Fruit fly (Drosophila melanogaster) whole organism, embryonic: ENCODE data around the gene Sf3b2.
A peak's percentile ranks its signal among the peaks of the same experiment; 100 is the strongest.

Experiments
- BEAF-32 ChIP-seq: fragments of 200-800 bp; sonication (Bioruptor generic); optimal IDR thresholded peaks from 3 replicates; lab custom pipeline; 2017; ENCODE audit warnings: missing biosample characterization, missing genetic modification characterization, mild to moderate bottlenecking, moderate library complexity, missing genetic modification reagents
- BtbVII ChIP-seq: fragments of 200-800 bp; sonication (Bioruptor generic); optimal IDR thresholded peaks from 3 replicates; lab custom pipeline; 2017; ENCODE audit warnings: missing biosample characterization, mild to moderate bottlenecking, missing genetic modification characterization
- Bteb2 ChIP-seq: fragments of 200-800 bp; sonication (Bioruptor generic); optimal IDR thresholded peaks from 2 replicates; lab custom pipeline; 2016; ENCODE audit warnings: missing biosample characterization, missing genetic modification characterization
- C15 ChIP-seq: fragments of 200-800 bp; sonication (Bioruptor generic); IDR thresholded peaks from 3 replicates; pipeline ENCODE4 v1.3.6; 2022; ENCODE audit warnings: missing biosample characterization, missing genetic modification characterization
- CG10267 ChIP-seq: fragments of 200-800 bp; sonication (Bioruptor generic); optimal IDR thresholded peaks from 2 replicates; lab custom pipeline; 2018; ENCODE audit warnings: missing biosample characterization, mild to moderate bottlenecking, missing genetic modification characterization, moderate library complexity
- CG12236 ChIP-seq: fragments of 200-800 bp; sonication (Bioruptor generic); optimal IDR thresholded peaks from 2 replicates; lab custom pipeline; 2016; ENCODE audit warnings: missing biosample characterization, missing genetic modification characterization
- CG12659 ChIP-seq: fragments of 200-800 bp; sonication (Bioruptor generic); optimal IDR thresholded peaks from 3 replicates; lab custom pipeline; 2017; ENCODE audit warnings: mild to moderate bottlenecking, missing biosample characterization, missing genetic modification reagents, missing genetic modification characterization
- CG13287 ChIP-seq: fragments of 200-800 bp; sonication (Bioruptor generic); IDR thresholded peaks from 2 replicates; pipeline ENCODE4 v1.3.6; 2022; ENCODE audit warnings: missing biosample characterization, missing genetic modification characterization; ENCODE audit not compliant: partially characterized antibody
- CG1647 ChIP-seq: fragments of 200-800 bp; sonication (Bioruptor generic); optimal IDR thresholded peaks from 3 replicates; lab custom pipeline; 2016; ENCODE audit warnings: missing biosample characterization, missing genetic modification characterization
- CG18764 ChIP-seq: fragments of 200-800 bp; sonication (Bioruptor generic); optimal IDR thresholded peaks from 3 replicates; lab custom pipeline; 2016; ENCODE audit warnings: missing biosample characterization, missing genetic modification characterization
- CG2129 ChIP-seq: fragments of 200-800 bp; sonication (Bioruptor generic); IDR thresholded peaks from 2 replicates; pipeline ENCODE4 v1.3.6; 2022; ENCODE audit warnings: missing biosample characterization, missing genetic modification characterization; ENCODE audit not compliant: partially characterized antibody
- CG33213 ChIP-seq: fragments of 200-800 bp; sonication (Bioruptor generic); optimal IDR thresholded peaks from 3 replicates; lab custom pipeline; 2016; ENCODE audit warnings: missing biosample characterization, missing genetic modification characterization
- CG34224 ChIP-seq: fragments of 200-800 bp; sonication (Bioruptor generic); IDR thresholded peaks from 3 replicates; pipeline ENCODE4 v1.3.6; 2022; ENCODE audit warnings: missing biosample characterization, missing genetic modification characterization; ENCODE audit not compliant: partially characterized antibody
- CG34422 ChIP-seq: fragments of 200-800 bp; sonication (Bioruptor generic); IDR thresholded peaks from 3 replicates; pipeline ENCODE4 v1.3.6; 2022; ENCODE audit warnings: missing biosample characterization, missing genetic modification characterization
- CG6254 ChIP-seq: fragments of 200-800 bp; sonication (Bioruptor generic); optimal IDR thresholded peaks from 3 replicates; lab custom pipeline; 2017; ENCODE audit warnings: mild to moderate bottlenecking, missing biosample characterization, missing genetic modification reagents, missing genetic modification characterization
- CG6791 ChIP-seq: fragments of 200-800 bp; sonication (Bioruptor generic); IDR thresholded peaks from 3 replicates; pipeline ENCODE4 v1.3.6; 2022; ENCODE audit warnings: missing biosample characterization, missing genetic modification characterization; ENCODE audit not compliant: partially characterized antibody
- CG8290 ChIP-seq, 3 experiments: fragments of 200-800 bp; sonication (Bioruptor generic); optimal IDR thresholded peaks; 2 replicates each; lab custom pipeline; 2016 to 2019; ENCODE audit warnings: missing biosample characterization in 3 of 3, missing genetic modification characterization in 3 of 3, mild to moderate bottlenecking in 2 of 3, moderate library complexity in 1 of 3
- Elba2 ChIP-seq: fragments of 200-800 bp; sonication (Bioruptor generic); optimal IDR thresholded peaks from 3 replicates; lab custom pipeline; 2016; ENCODE audit warnings: missing biosample characterization, missing genetic modification characterization
- HLH4C ChIP-seq: fragments of 200-800 bp; sonication (Bioruptor generic); IDR thresholded peaks from 3 replicates; pipeline ENCODE4 v1.3.6; 2022; ENCODE audit warnings: missing biosample characterization, missing genetic modification characterization; ENCODE audit not compliant: partially characterized antibody
- HLHmδ ChIP-seq: fragments of 200-800 bp; sonication (Bioruptor generic); optimal IDR thresholded peaks from 2 replicates; lab custom pipeline; 2018; ENCODE audit warnings: missing biosample characterization, mild to moderate bottlenecking, missing genetic modification characterization, moderate library complexity
- MBD-R2 ChIP-seq: fragments of 200-800 bp; sonication (Bioruptor generic); IDR thresholded peaks from 2 replicates; pipeline ENCODE4 v1.3.6; 2022; ENCODE audit warnings: missing biosample characterization, missing genetic modification characterization
- Med ChIP-seq: fragments of 200-800 bp; sonication (Bioruptor generic); peaks from one replicate; lab custom pipeline; 2016; ENCODE audit warnings: missing biosample characterization, missing genetic modification characterization, mild to moderate bottlenecking, inconsistent platforms, moderate library complexity
- NC2α ChIP-seq: fragments of 200-800 bp; sonication (Bioruptor generic); optimal IDR thresholded peaks from 2 replicates; lab custom pipeline; 2016; ENCODE audit warnings: missing biosample characterization, missing genetic modification characterization
- Pdp1 ChIP-seq, 2 experiments: fragments of 200-800 bp; sonication (Bioruptor generic); optimal IDR thresholded peaks; 3 replicates each; lab custom pipeline; 2016; ENCODE audit warnings: missing biosample characterization in 2 of 2, missing genetic modification characterization in 2 of 2, mild to moderate bottlenecking in 1 of 2, moderate library complexity in 1 of 2
- Side ChIP-seq: fragments of 200-800 bp; sonication (Bioruptor generic); optimal IDR thresholded peaks from 2 replicates; lab custom pipeline; 2016; ENCODE audit warnings: missing biosample characterization, missing genetic modification characterization
- Sin3A ChIP-seq: fragments of >200 bp; optimal IDR thresholded peaks from 2 replicates; lab custom pipeline; 2018
- Vsx1 ChIP-seq: fragments of 200-800 bp; sonication (Bioruptor generic); optimal IDR thresholded peaks from 2 replicates; lab custom pipeline; 2017; ENCODE audit warnings: missing biosample characterization, mild to moderate bottlenecking, missing genetic modification characterization, missing genetic modification reagents
- bbx ChIP-seq: fragments of 200-800 bp; sonication (Bioruptor generic); IDR thresholded peaks from 2 replicates; pipeline ENCODE4 v1.3.6; 2022; ENCODE audit warnings: missing biosample characterization, missing genetic modification characterization; ENCODE audit not compliant: partially characterized antibody
- ci ChIP-seq: fragments of 200-800 bp; sonication (Bioruptor generic); IDR thresholded peaks from 3 replicates; pipeline ENCODE4 v1.3.6; 2022; ENCODE audit warnings: missing biosample characterization, missing genetic modification characterization
- fd64A ChIP-seq: fragments of 200-800 bp; sonication (Bioruptor generic); optimal IDR thresholded peaks from 3 replicates; lab custom pipeline; 2018; ENCODE audit warnings: missing biosample characterization, mild to moderate bottlenecking, missing genetic modification characterization
- hb ChIP-seq: fragments of 200-800 bp; sonication (Bioruptor generic); IDR thresholded peaks from 3 replicates; pipeline ENCODE4 v1.3.6; 2022; ENCODE audit warnings: missing biosample characterization, missing genetic modification characterization; ENCODE audit not compliant: partially characterized antibody
- luna ChIP-seq: fragments of 200-800 bp; sonication (Bioruptor generic); optimal IDR thresholded peaks from 2 replicates; lab custom pipeline; 2016; ENCODE audit warnings: missing biosample characterization, missing genetic modification characterization
- nmo ChIP-seq: fragments of 200-800 bp; sonication (Bioruptor generic); optimal IDR thresholded peaks from 2 replicates; lab custom pipeline; 2018; ENCODE audit warnings: missing biosample characterization, mild to moderate bottlenecking, missing genetic modification characterization, moderate library complexity
- pzg ChIP-seq: fragments of 200-800 bp; sonication (Bioruptor generic); optimal IDR thresholded peaks from 3 replicates; lab custom pipeline; 2018; ENCODE audit warnings: missing biosample characterization, mild to moderate bottlenecking, missing genetic modification characterization, moderate library complexity
- sna ChIP-seq: fragments of 200-800 bp; sonication (Bioruptor generic); IDR thresholded peaks from 2 replicates; pipeline ENCODE4 v1.3.6; 2022; ENCODE audit warnings: missing biosample characterization, missing genetic modification characterization; ENCODE audit not compliant: partially characterized antibody
- tna ChIP-seq: fragments of 200-800 bp; sonication (Bioruptor generic); IDR thresholded peaks from 2 replicates; pipeline ENCODE4 v1.3.6; 2022; ENCODE audit warnings: missing biosample characterization, missing genetic modification characterization; ENCODE audit not compliant: partially characterized antibody
- zen2 ChIP-seq: fragments of 200-800 bp; sonication (Bioruptor generic); IDR thresholded peaks from 3 replicates; pipeline ENCODE4 v1.3.6; 2022; ENCODE audit warnings: missing biosample characterization, missing genetic modification characterization; ENCODE audit not compliant: partially characterized antibody

Sf3b2 gene

DNA sequence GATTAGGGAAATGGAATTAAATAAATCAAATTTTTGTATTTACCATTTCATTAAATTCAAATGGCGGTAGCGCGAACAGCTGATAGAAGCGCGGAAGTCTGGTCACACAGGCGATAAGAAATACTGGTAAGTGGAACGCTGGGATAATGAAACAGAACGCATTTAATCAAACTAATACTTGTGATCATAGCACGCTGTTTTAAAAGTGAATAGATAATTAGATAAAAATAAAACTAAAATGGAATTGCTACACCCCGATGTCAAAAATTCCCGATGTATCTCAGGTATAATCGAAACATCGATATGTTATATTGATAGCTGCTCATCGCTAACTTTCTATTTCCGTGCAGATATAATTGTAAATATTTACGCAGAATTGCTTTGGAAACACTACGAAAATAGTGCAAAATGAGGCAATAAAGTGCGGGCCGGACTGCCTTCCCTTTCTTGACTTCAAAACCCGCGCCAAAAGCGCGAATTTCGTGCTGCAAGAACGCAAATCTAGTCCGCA is 36.2 kb downstream of the Sf3b2 start, which contains the start of the genes okr and CG3558 (continued):
- TF ChIP-seq CG34224 (GFP tag; lab: Robert Waterston, UW): peak; percentile 94
- peak; percentile 80 for TF ChIP-seq MBD-R2 (GFP tag; lab: Robert Waterston, UW)
- TF ChIP-seq Bteb2 (GFP tag; lab: Kevin White, UChicago): peak; percentile 32
- TF ChIP-seq CG12236: no peak
- peak; percentile 47 for TF ChIP-seq Elba2 (GFP tag; lab: Kevin White, UChicago)
- TF ChIP-seq C15 (GFP tag; lab: Robert Waterston, UW): no peak
- TF ChIP-seq CG2129 (GFP tag; lab: Robert Waterston, UW): peak; percentile 77
- TF ChIP-seq Med: peak; percentile 81
- peak; percentile 87 for TF ChIP-seq BEAF-32 (GFP tag; lab: Kevin White, UChicago)
- no peak for TF ChIP-seq NC2α (GFP tag; lab: Kevin White, UChicago)
- TF ChIP-seq CG8290 (GFP tag; optimal IDR thresholded peaks at IDR 0.05; lab: Kevin White, UChicago): no peak
- no peak for TF ChIP-seq CG8290 (tag; optimal IDR thresholded peaks at IDR 0.05; lab: Kevin White, UChicago)
- TF ChIP-seq HLHmδ (GFP tag; lab: Kevin White, UChicago): no peak
- peak; percentile 0 for TF ChIP-seq CG33213
- TF ChIP-seq ci (GFP tag; lab: Robert Waterston, UW): no peak
- TF ChIP-seq zen2: peak; percentile 70; the same call in 1 of the 3 replicates
- TF ChIP-seq luna (GFP tag; lab: Kevin White, UChicago): no peak
- TF ChIP-seq bbx (GFP tag; lab: Robert Waterston, UW): peak; percentile 78
- peak in 1 of 2 experiments; percentile 1 for TF ChIP-seq Pdp1 (GFP tag; optimal IDR thresholded peaks at IDR 0.05; lab: Kevin White, UChicago)
- TF ChIP-seq hb: peak; percentile 66; the same call in 2 of the 3 replicates
- TF ChIP-seq sna (GFP tag; lab: Robert Waterston, UW): peak; percentile 77
- peak; percentile 54 for TF ChIP-seq CG10267
- TF ChIP-seq CG13287 (GFP tag; lab: Robert Waterston, UW): peak; percentile 90
- no peak for TF ChIP-seq CG18764 (GFP tag; lab: Kevin White, UChicago)
- TF ChIP-seq BtbVII (GFP tag; lab: Kevin White, UChicago): no peak
- TF ChIP-seq nmo (GFP tag; lab: Kevin White, UChicago): peak; percentile 39
- TF ChIP-seq CG12659 (GFP tag; lab: Kevin White, UChicago): peak; percentile 18
- TF ChIP-seq CG34422 (GFP tag; lab: Robert Waterston, UW): no peak
- peak; percentile 0 for TF ChIP-seq CG6254 (GFP tag; lab: Kevin White, UChicago)
- TF ChIP-seq HLH4C (GFP tag; lab: Robert Waterston, UW): peak; percentile 78
- peak; percentile 19 for TF ChIP-seq CG1647
- TF ChIP-seq fd64A (GFP tag; lab: Kevin White, UChicago): peak; percentile 29
- TF ChIP-seq CG6791 (GFP tag; lab: Robert Waterston, UW): peak; percentile 73
- no peak for TF ChIP-seq Vsx1 (GFP tag; lab: Kevin White, UChicago)
- TF ChIP-seq Side (GFP tag; lab: Kevin White, UChicago): no peak
- TF ChIP-seq pzg (GFP tag; lab: Kevin White, UChicago): peak; percentile 71
- peak; percentile 63 for TF ChIP-seq Sin3A
- TF ChIP-seq tna (GFP tag; lab: Robert Waterston, UW): peak; percentile 47; the same call in 1 of the 2 replicates
